Fruit fly (Drosophila melanogaster): Measurements from ENCODE around the gene CG5515.

DNA sequence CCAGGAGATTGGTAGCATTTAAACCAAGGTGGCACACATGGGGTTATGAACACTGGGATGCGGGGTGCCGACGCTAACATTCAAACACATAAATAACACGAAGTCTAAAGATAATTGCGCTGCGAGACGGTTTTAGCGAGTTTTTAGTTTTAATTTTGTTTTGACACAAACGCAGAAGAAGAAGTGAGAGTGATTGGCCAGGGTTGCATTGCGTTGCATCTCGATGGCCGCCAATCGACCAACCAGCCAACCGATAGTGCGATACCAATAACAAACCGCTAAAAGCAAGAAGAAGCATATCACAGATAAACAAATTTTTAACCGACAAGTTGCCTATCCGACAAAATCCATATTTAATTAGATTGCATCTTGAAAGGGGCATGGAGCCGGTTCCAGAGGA, 38.0 kb upstream of the CG5515 start, which contains the start of the genes Spps and CG13609:
- TF ChIP-seq Ets96B (tag; optimal IDR thresholded peaks at IDR 0.05) (no peak), CG11902 (GFP tag; optimal IDR thresholded peaks at IDR 0.05) (no peak), Blimp-1 (GFP tag; optimal IDR thresholded peaks at IDR 0.05) (peak; percentile 98), CG3919 (GFP tag; optimal IDR thresholded peaks at IDR 0.05) (peak; percentile 3), CG10669 (GFP tag; optimal IDR thresholded peaks at IDR 0.05) (no peak), CG7368 (GFP tag; optimal IDR thresholded peaks at IDR 0.05) (no peak), salr (GFP tag; optimal IDR thresholded peaks at IDR 0.05) (no peak), esn (GFP tag; optimal IDR thresholded peaks at IDR 0.05) (peak; percentile 17), CG8632 (GFP tag; optimal IDR thresholded peaks at IDR 0.05) (no peak), achi (GFP tag; optimal IDR thresholded peaks at IDR 0.05) (peak; percentile 52), CG3032 (tag; optimal IDR thresholded peaks at IDR 0.05) (no peak), Hr39 (GFP tag; optimal IDR thresholded peaks at IDR 0.05) (no peak)
